Worm (Caenorhabditis elegans) whole organism, L2 larva: ENCODE measurements around the gene Y49F6C.7.

ENCODE experiments used
- ZK546.5 ChIP-seq: sonication (generic microtip); optimal IDR thresholded peaks from 2 replicates; lab custom pipeline; 2017; ENCODE audit warnings: missing biosample characterization, missing genetic modification characterization
- ama-1 ChIP-seq: fragments of 150-350 bp; optimal IDR thresholded peaks from 2 replicates; lab custom pipeline; 2018; ENCODE audit warnings: inconsistent platforms
- blmp-1 ChIP-seq: sonication (generic microtip); optimal IDR thresholded peaks from 2 replicates; lab custom pipeline; 2017; ENCODE audit warnings: missing genetic modification characterization, mild to moderate bottlenecking, missing compliant biosample characterization, antibody characterized with exemption, moderate library complexity; ENCODE audit not compliant: insufficient read depth
- fos-1 ChIP-seq: fragments of 150-350 bp; optimal IDR thresholded peaks from 2 replicates; lab custom pipeline; 2014; ENCODE audit warnings: missing biosample characterization, missing genetic modification characterization
- lin-11 ChIP-seq: fragments of 150-350 bp; sonication (generic microtip); optimal IDR thresholded peaks from 2 replicates; lab custom pipeline; 2014; ENCODE audit warnings: missing biosample characterization, missing genetic modification characterization, inconsistent platforms, mixed read lengths
- lin-13 ChIP-seq: fragments of 150-350 bp; optimal IDR thresholded peaks from 2 replicates; lab custom pipeline; 2014; ENCODE audit warnings: missing biosample characterization, missing genetic modification reagents, missing genetic modification characterization
- lin-39 ChIP-seq: fragments of 150-350 bp; optimal IDR thresholded peaks from 2 replicates; lab custom pipeline; 2014; ENCODE audit warnings: missing biosample characterization, missing genetic modification reagents, missing genetic modification characterization
- mab-5 ChIP-seq: fragments of 150-350 bp; optimal IDR thresholded peaks from 2 replicates; lab custom pipeline; 2014; ENCODE audit warnings: missing biosample characterization, missing genetic modification characterization
- nhr-12 ChIP-seq: fragments of 150-350 bp; optimal IDR thresholded peaks from 2 replicates; lab custom pipeline; 2014; ENCODE audit warnings: missing biosample characterization, missing genetic modification characterization
- nhr-237 ChIP-seq: fragments of 150-350 bp; optimal IDR thresholded peaks from 2 replicates; lab custom pipeline; 2014; ENCODE audit warnings: missing biosample characterization, missing genetic modification characterization
- unc-55 ChIP-seq: fragments of 150-350 bp; sonication (generic microtip); optimal IDR thresholded peaks from 3 replicates; lab custom pipeline; 2014; ENCODE audit warnings: missing biosample characterization, missing genetic modification reagents, missing genetic modification characterization
- unc-62 ChIP-seq: fragments of 150-350 bp; optimal IDR thresholded peaks from 2 replicates; lab custom pipeline; 2014; ENCODE audit warnings: missing biosample characterization, missing genetic modification reagents, missing genetic modification characterization
- ztf-11 ChIP-seq: sonication (generic microtip); optimal IDR thresholded peaks from 2 replicates; lab custom pipeline; 2017; ENCODE audit warnings: missing biosample characterization, missing genetic modification characterization

ce11 chrII:3340251-3340650, 27.7 kb downstream of the Y49F6C.7 start, which contains the start of gene F14D2.5:
- TF ChIP-seq ama-1 (lab: Kevin White, UChicago): no peak
- TF ChIP-seq blmp-1 (tag; lab: Kevin White, UChicago): no peak
- TF ChIP-seq lin-39 (tag; lab: Kevin White, UChicago): no peak
- TF ChIP-seq lin-11 (tag; lab: Kevin White, UChicago): no peak
- TF ChIP-seq nhr-12: no peak
- TF ChIP-seq fos-1 (tag; lab: Kevin White, UChicago): no peak
- no peak for TF ChIP-seq ztf-11 (tag; lab: Kevin White, UChicago)
- no peak for TF ChIP-seq lin-13
- no peak for TF ChIP-seq ZK546.5
- TF ChIP-seq nhr-237: no peak
- TF ChIP-seq unc-62 (GFP tag; lab: Kevin White, UChicago): no peak
- TF ChIP-seq mab-5: no peak
- TF ChIP-seq unc-55: no peak
